Fruit fly (Drosophila melanogaster): ENCODE measurements around the gene miple1.

Gene miple1

DNA sequence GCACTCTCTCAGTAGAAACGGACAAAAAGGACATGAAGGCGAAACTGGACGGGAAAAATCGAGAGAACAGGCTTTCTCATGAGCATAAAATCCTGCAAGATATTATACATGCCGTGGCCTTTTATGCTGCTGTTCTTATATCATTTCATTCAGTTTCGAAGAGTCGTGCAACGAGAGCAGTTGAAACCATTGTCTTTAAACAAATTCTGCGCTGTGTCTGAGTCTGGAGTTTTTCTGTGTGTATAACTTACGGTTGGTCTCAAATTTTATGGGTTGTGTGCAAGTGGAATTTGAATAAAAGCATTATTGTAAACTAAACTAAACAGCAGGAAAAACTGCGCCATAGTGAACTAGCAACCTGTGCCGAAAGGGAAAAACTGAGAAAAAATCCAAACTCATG, 519 bp downstream of the miple1 start:
- TF ChIP-seq psq (GFP tag; optimal IDR thresholded peaks at IDR 0.05), result no peak
- no peak for TF ChIP-seq sage (GFP tag; optimal IDR thresholded peaks at IDR 0.05)
- no peak for TF ChIP-seq Jra (GFP tag; optimal IDR thresholded peaks at IDR 0.05)
- TF ChIP-seq Rel (GFP tag; optimal IDR thresholded peaks at IDR 0.05), result no peak
- no peak for TF ChIP-seq Rel (tag; optimal IDR thresholded peaks at IDR 0.05)
- TF ChIP-seq HLH106 (tag; optimal IDR thresholded peaks at IDR 0.05), result no peak
- no peak for TF ChIP-seq GATAd (GFP tag; optimal IDR thresholded peaks at IDR 0.05)
- TF ChIP-seq Dif (GFP tag; optimal IDR thresholded peaks at IDR 0.05; ENCODE audit: partially characterized antibody), result no peak
- TF ChIP-seq fru (GFP tag; optimal IDR thresholded peaks at IDR 0.05), result no peak
- no peak for TF ChIP-seq Hnf4 (GFP tag; optimal IDR thresholded peaks at IDR 0.05)
- no peak for TF ChIP-seq rgr (GFP tag; optimal IDR thresholded peaks at IDR 0.05)
- no peak for TF ChIP-seq N (GFP tag; optimal IDR thresholded peaks at IDR 0.05)
- no peak for TF ChIP-seq Sp1 (GFP tag; optimal IDR thresholded peaks at IDR 0.05)
- no peak for TF ChIP-seq woc (GFP tag; optimal IDR thresholded peaks at IDR 0.05)
- TF ChIP-seq h (GFP tag; optimal IDR thresholded peaks at IDR 0.05), result no peak

DNA sequence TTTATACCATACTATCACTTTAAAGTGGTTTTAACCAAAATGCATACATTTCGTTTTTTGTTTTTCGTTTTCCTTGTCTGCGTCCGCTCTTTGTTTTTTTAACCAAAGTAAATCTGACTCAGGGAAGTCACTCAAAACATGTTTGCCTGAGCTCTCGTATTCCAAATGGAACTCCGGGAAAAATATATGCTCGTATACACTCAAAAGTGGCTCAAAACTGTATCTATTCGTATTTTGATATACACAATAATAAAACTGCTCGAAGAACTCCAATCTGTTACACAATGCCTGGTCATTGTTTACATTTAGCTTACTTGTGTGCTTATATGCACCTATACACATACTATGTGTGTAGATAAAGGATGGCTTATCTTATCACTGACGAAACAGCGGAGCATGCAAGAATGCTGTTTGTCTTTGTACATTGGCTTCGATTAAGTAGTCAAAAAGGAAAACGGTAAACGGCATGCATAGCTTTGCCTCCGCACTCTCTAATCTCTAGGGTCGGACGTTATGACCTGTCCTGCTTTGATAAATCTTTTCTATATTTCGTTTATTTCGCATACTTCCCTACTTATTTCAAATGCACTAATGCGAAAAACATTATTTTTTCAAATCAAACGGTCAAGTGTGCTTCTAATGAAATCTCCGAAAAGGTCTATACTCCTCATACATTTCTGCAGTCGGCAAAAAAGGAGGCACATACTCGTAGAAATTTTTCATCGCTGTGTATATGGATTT, 3.8 kb downstream of the miple1 start, which contains the start of gene miple2:
Gene miple2 (plus strand): TSS at position 441 of the 741 bp plus-strand sequence.
- peak; percentile 49 for TF ChIP-seq sage (GFP tag; optimal IDR thresholded peaks at IDR 0.05)
- TF ChIP-seq tai (GFP tag; optimal IDR thresholded peaks at IDR 0.05), result no peak
- TF ChIP-seq jim (GFP tag; optimal IDR thresholded peaks at IDR 0.05), result no peak
- TF ChIP-seq dmrt93B (GFP tag; optimal IDR thresholded peaks at IDR 0.05), result peak; percentile 43
- no peak for TF ChIP-seq Hr83 (GFP tag; optimal IDR thresholded peaks at IDR 0.05; ENCODE audit: poor library complexity, severe bottlenecking)
- peak in 1 of 2 experiments; percentile 64 for TF ChIP-seq foxo (GFP tag; optimal IDR thresholded peaks at IDR 0.05)
- peak; percentile 61 for TF ChIP-seq ey (GFP tag; optimal IDR thresholded peaks at IDR 0.05)
- TF ChIP-seq HLH106 (tag; optimal IDR thresholded peaks at IDR 0.05), result peak; percentile 50
- TF ChIP-seq Dif (GFP tag; optimal IDR thresholded peaks at IDR 0.05; ENCODE audit: partially characterized antibody), result no peak
- TF ChIP-seq CG32264 (GFP tag; optimal IDR thresholded peaks at IDR 0.05), result no peak
- TF ChIP-seq GATAd (GFP tag; optimal IDR thresholded peaks at IDR 0.05), result no peak
- no peak for TF ChIP-seq dsf (GFP tag; optimal IDR thresholded peaks at IDR 0.05; ENCODE audit: borderline replicate concordance)
- no peak for TF ChIP-seq CG9705 (GFP tag; optimal IDR thresholded peaks at IDR 0.05)
- TF ChIP-seq dl (GFP tag; optimal IDR thresholded peaks at IDR 0.05; ENCODE audit: insufficient read depth in 1 of 2, partially characterized antibody in 2 of 2), result no peak
- TF ChIP-seq usp (GFP tag; optimal IDR thresholded peaks at IDR 0.05), result no peak
- peak; percentile 70 for TF ChIP-seq h (GFP tag; optimal IDR thresholded peaks at IDR 0.05)
- TF ChIP-seq CrebA (GFP tag; optimal IDR thresholded peaks at IDR 0.05; ENCODE audit: borderline replicate concordance), result peak; percentile 58
- TF ChIP-seq lola (GFP tag; optimal IDR thresholded peaks at IDR 0.05), result no peak
- peak; percentile 25 for TF ChIP-seq sv (GFP tag; optimal IDR thresholded peaks at IDR 0.05)
- TF ChIP-seq brk (GFP tag; optimal IDR thresholded peaks at IDR 0.05), result no peak
- no peak for TF ChIP-seq Jra (GFP tag; optimal IDR thresholded peaks at IDR 0.05)
- TF ChIP-seq Hnf4 (GFP tag; optimal IDR thresholded peaks at IDR 0.05), result peak; percentile 22
- TF ChIP-seq psq (GFP tag; optimal IDR thresholded peaks at IDR 0.05), result peak; percentile 45
- no peak for TF ChIP-seq Vsx2 (GFP tag; optimal IDR thresholded peaks at IDR 0.05; ENCODE audit: partially characterized antibody)
- TF ChIP-seq rgr (GFP tag; optimal IDR thresholded peaks at IDR 0.05), result peak; percentile 56
- TF ChIP-seq br (GFP tag; optimal IDR thresholded peaks at IDR 0.05), result peak; percentile 35
- no peak for TF ChIP-seq Abd-B (GFP tag; optimal IDR thresholded peaks at IDR 0.05)
- peak; percentile 67 for TF ChIP-seq OdsH (GFP tag; optimal IDR thresholded peaks at IDR 0.05)
- TF ChIP-seq Mio (GFP tag; optimal IDR thresholded peaks at IDR 0.05), result no peak
- TF ChIP-seq N (GFP tag; optimal IDR thresholded peaks at IDR 0.05), result no peak
- TF ChIP-seq Sp1 (GFP tag; optimal IDR thresholded peaks at IDR 0.05), result peak; percentile 54
- TF ChIP-seq pan (optimal IDR thresholded peaks at IDR 0.05), result no peak
- TF ChIP-seq woc (GFP tag; optimal IDR thresholded peaks at IDR 0.05), result peak; percentile 52
- peak; percentile 53 for TF ChIP-seq Rel (GFP tag; optimal IDR thresholded peaks at IDR 0.05)
- TF ChIP-seq Rel (tag; optimal IDR thresholded peaks at IDR 0.05), result no peak
- peak; percentile 71 for TF ChIP-seq fru (GFP tag; optimal IDR thresholded peaks at IDR 0.05)
- no peak for TF ChIP-seq Myc (optimal IDR thresholded peaks at IDR 0.05)

All from whole organism, wandering third instar larva.